Fruit fly (Drosophila melanogaster): ENCODE results near the gene Adgf-C.

DNA sequence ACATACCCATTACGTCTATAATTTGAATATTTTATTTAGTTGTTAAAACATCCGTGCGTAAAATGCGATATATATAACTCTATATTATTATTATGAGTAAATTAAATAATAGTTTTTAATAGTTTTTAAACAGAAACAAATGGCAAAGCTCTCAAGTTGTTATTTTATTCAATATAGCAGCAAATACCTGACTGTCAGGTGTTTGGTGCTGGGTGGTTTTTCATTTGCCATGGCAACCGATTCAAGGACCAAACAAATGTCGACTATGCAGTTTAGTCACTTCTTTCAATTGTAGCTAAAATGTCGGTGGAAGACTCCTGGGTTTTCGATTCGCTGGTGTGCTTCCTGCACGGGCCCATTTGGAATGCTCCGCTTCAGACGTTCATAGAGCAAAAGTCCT, 12.8 kb upstream of the Adgf-C start, which contains the start of gene CG14367:
- TF ChIP-seq Myc (optimal IDR thresholded peaks at IDR 0.05) (no peak), ttk (optimal IDR thresholded peaks at IDR 0.05) (no peak), Sin3A (optimal IDR thresholded peaks at IDR 0.05) (no peak), psq (optimal IDR thresholded peaks at IDR 0.05) (no peak)
